Fruit fly (Drosophila melanogaster): ENCODE data around the gene CG15386.

DNA sequence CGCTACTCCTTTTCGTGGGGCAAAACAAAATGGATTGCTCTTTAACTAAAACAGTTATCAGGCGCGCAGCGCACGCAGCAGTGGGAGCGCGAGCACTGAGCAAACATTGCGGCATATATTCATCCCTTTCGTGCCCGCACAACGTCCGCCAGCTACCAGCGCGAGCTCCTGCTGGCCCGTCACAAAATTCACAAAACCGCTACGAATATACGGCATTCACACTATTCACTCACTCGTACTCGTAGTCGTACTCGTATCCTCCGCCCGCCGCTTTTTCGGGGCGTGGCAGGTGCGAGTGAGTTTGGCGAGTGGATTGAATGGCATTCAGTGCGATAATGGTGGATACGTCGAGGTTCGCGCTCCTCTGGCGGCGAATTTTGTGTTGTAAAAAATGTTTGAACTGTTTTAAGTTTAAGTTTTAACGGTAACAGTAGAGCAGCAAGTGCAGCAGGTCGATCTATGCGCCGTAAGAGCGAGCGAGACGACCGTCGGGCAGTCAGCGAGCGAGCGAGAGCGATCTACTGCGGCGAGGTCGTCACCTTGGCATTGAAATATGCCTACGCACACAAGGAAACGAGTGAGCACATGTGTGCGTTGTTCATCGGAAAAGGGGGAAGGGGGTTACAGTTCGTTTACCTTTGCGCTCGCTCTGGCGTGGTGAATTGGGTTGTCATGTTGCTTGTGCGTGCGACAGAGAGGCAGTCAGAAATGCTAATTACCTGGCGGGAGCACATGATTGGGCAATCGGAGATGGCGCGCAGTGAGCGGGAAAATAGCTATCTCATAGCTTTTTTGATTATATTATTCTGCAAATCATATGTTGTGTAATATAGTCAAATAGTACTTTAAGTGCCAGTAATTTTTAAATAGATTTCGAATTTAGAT, 20.2 kb downstream of the CG15386 start:
- no peak for TF ChIP-seq CG8478 (optimal IDR thresholded peaks at IDR 0.05)
- TF ChIP-seq CTCF (optimal IDR thresholded peaks at IDR 0.05): no peak

Measured in S2 (cell line).